Worm (Caenorhabditis elegans) whole organism, midembryonic: Measurements from ENCODE around the gene srx-82.
A peak's percentile ranks its signal among the peaks of the same experiment; 100 is the strongest.

Experiments used
- T22C8.4 ChIP-seq: fragments of 200-800 bp; sonication (Bioruptor generic); IDR thresholded peaks from 2 replicates; pipeline ENCODE4 v1.3.6; 2022; ENCODE audit warnings: missing genetic modification characterization, missing compliant biosample characterization
- cog-1 ChIP-seq: sonication (generic microtip); optimal IDR thresholded peaks from 2 replicates; lab custom pipeline; 2016; ENCODE audit warnings: missing genetic modification characterization, missing compliant biosample characterization
- flt-1 ChIP-seq: fragments of 200-800 bp; sonication (Bioruptor generic); IDR thresholded peaks from 2 replicates; pipeline ENCODE4 v1.3.6; 2022; ENCODE audit warnings: missing genetic modification characterization, missing compliant biosample characterization
- klf-2 ChIP-seq: fragments of 200-800 bp; sonication (Bioruptor generic); conservative IDR thresholded peaks from 2 replicates; pipeline ENCODE4 v1.3.6; 2022; ENCODE audit warnings: missing genetic modification reagents, missing genetic modification characterization, missing compliant biosample characterization
- med-1 ChIP-seq: sonication (generic microtip); optimal IDR thresholded peaks from 2 replicates; lab custom pipeline; 2017; ENCODE audit warnings: missing genetic modification characterization, mild to moderate bottlenecking, missing compliant biosample characterization, antibody characterized with exemption, missing genetic modification reagents; ENCODE audit not compliant: insufficient read depth
- ref-1 ChIP-seq: fragments of 200-800 bp; sonication (Bioruptor generic); conservative IDR thresholded peaks from 2 replicates; pipeline ENCODE4 v1.3.6; 2022; ENCODE audit warnings: missing genetic modification reagents, missing genetic modification characterization, missing compliant biosample characterization
- tab-1 ChIP-seq: fragments of 200-800 bp; sonication (Bioruptor generic); IDR thresholded peaks from 2 replicates; pipeline ENCODE4 v1.3.6; 2022; ENCODE audit warnings: missing genetic modification characterization, missing compliant biosample characterization
- ztf-23 ChIP-seq: fragments of 200-800 bp; sonication (Bioruptor generic); IDR thresholded peaks from 2 replicates; pipeline ENCODE4 v1.3.6; 2022; ENCODE audit warnings: missing genetic modification reagents, missing genetic modification characterization, missing compliant biosample characterization
- ztf-29 ChIP-seq: fragments of 200-800 bp; sonication (Bioruptor generic); IDR thresholded peaks from 2 replicates; pipeline ENCODE4 v1.3.6; 2022; ENCODE audit warnings: missing genetic modification reagents, missing genetic modification characterization, missing compliant biosample characterization

srx-82 gene

ce11 chrV:11589433-11589832 lies at the start of gene srx-82:
Gene srx-82, plus strand, starts transcription at chrV:11589733.
- TF ChIP-seq ztf-23 (GFP tag; lab: Robert Waterston, UW) (no peak), klf-2 (no peak), cog-1 (tag; lab: Kevin White, UChicago) (no peak), ref-1 (GFP tag; lab: Robert Waterston, UW) (no peak), med-1 (GFP tag; lab: Kevin White, UChicago) (no peak), tab-1 (no peak), ztf-29 (GFP tag; lab: Robert Waterston, UW) (no peak), T22C8.4 (no peak), flt-1 (GFP tag; lab: Robert Waterston, UW) (no peak)

ce11 chrV:11541284-11541683 lies 48.2 kb upstream of the srx-82 start:
- no peak for TF ChIP-seq klf-2
- TF ChIP-seq flt-1 (GFP tag; lab: Robert Waterston, UW) = peak; percentile 33; the same call in 1 of the 2 replicates
- TF ChIP-seq ztf-23 (GFP tag; lab: Robert Waterston, UW) = 0 out of 2 replicates have a peak, but pooled peaks have one; percentile 29
- TF ChIP-seq ztf-29 (GFP tag; lab: Robert Waterston, UW) = no peak

ce11 chrV:11543564-11543963 lies 46.0 kb upstream of the srx-82 start, which contains the start of gene F38B7.2:
Gene F38B7.2, plus strand, starts transcription at chrV:11543963.
- no peak for TF ChIP-seq med-1 (GFP tag; lab: Kevin White, UChicago)
- TF ChIP-seq ztf-23 (GFP tag; lab: Robert Waterston, UW) = no peak
- TF ChIP-seq ref-1 (GFP tag; lab: Robert Waterston, UW) = no peak
- no peak for TF ChIP-seq T22C8.4
- TF ChIP-seq tab-1 = no peak
- no peak for TF ChIP-seq ztf-29 (GFP tag; lab: Robert Waterston, UW)
- no peak for TF ChIP-seq flt-1 (GFP tag; lab: Robert Waterston, UW)
- no peak for TF ChIP-seq cog-1 (tag; lab: Kevin White, UChicago)
- no peak for TF ChIP-seq klf-2

ce11 chrV:11545227-11545626 lies 44.3 kb upstream of the srx-82 start, which contains the start of gene F38B7.10:
Gene F38B7.10, plus strand, starts transcription at chrV:11545527.
- no peak for TF ChIP-seq klf-2
- no peak for TF ChIP-seq T22C8.4
- no peak for TF ChIP-seq ztf-29 (GFP tag; lab: Robert Waterston, UW)
- no peak for TF ChIP-seq ref-1 (GFP tag; lab: Robert Waterston, UW)
- TF ChIP-seq cog-1 (tag; lab: Kevin White, UChicago) = no peak
- TF ChIP-seq tab-1 = no peak
- TF ChIP-seq ztf-23 (GFP tag; lab: Robert Waterston, UW) = no peak
- no peak for TF ChIP-seq flt-1 (GFP tag; lab: Robert Waterston, UW)
- no peak for TF ChIP-seq med-1 (GFP tag; lab: Kevin White, UChicago)

ce11 chrV:11546795-11547194 lies 42.7 kb upstream of the srx-82 start, which contains the start of gene F38B7.11:
Gene F38B7.11, plus strand, starts transcription at chrV:11547095.
- no peak for TF ChIP-seq klf-2
- TF ChIP-seq tab-1 = no peak
- no peak for TF ChIP-seq ztf-29 (GFP tag; lab: Robert Waterston, UW)
- no peak for TF ChIP-seq ztf-23 (GFP tag; lab: Robert Waterston, UW)
- no peak for TF ChIP-seq med-1 (GFP tag; lab: Kevin White, UChicago)

- TF ChIP-seq ztf-23 (GFP tag; lab: Robert Waterston, UW) = no peak
- no peak for TF ChIP-seq klf-2
- TF ChIP-seq T22C8.4 = no peak
- no peak for TF ChIP-seq ref-1 (GFP tag; lab: Robert Waterston, UW)
- TF ChIP-seq cog-1 (tag; lab: Kevin White, UChicago) = no peak
- TF ChIP-seq flt-1 (GFP tag; lab: Robert Waterston, UW) = no peak
- no peak for TF ChIP-seq med-1 (GFP tag; lab: Kevin White, UChicago)
- no peak for TF ChIP-seq ztf-29 (GFP tag; lab: Robert Waterston, UW)
- no peak for TF ChIP-seq tab-1
Observed at ce11 chrV:11548914-11549406, 40.6 kb upstream of the srx-82 start, which contains the start of the genes F38B7.17 and F38B7.3. Gene F38B7.17, minus strand, starts transcription at chrV:11548964. Gene F38B7.3, plus strand, starts transcription at chrV:11549107.

- TF ChIP-seq T22C8.4 (no peak), flt-1 (GFP tag; lab: Robert Waterston, UW) (no peak), klf-2 (no peak), med-1 (GFP tag; lab: Kevin White, UChicago) (no peak), tab-1 (no peak), cog-1 (tag; lab: Kevin White, UChicago) (no peak), ref-1 (GFP tag; lab: Robert Waterston, UW) (no peak), ztf-23 (GFP tag; lab: Robert Waterston, UW) (no peak), ztf-29 (GFP tag; lab: Robert Waterston, UW) (no peak)
Observed at ce11 chrV:11552379-11552778, 37.2 kb upstream of the srx-82 start, which contains the start of gene srx-85. Gene srx-85, plus strand, starts transcription at chrV:11552679.

- TF ChIP-seq ztf-23 (GFP tag; lab: Robert Waterston, UW) = no peak
- no peak for TF ChIP-seq cog-1 (tag; lab: Kevin White, UChicago)
Observed at ce11 chrV:11554260-11554659, 35.3 kb upstream of the srx-82 start, which contains the start of gene duo-1. Gene duo-1, plus strand, starts transcription at chrV:11554630.

ce11 chrV:11562643-11563042 lies 26.9 kb upstream of the srx-82 start, which contains the start of gene srx-86:
Gene srx-86, plus strand, starts transcription at chrV:11562943.
- TF ChIP-seq ztf-23 (GFP tag; lab: Robert Waterston, UW) (no peak), tab-1 (no peak), klf-2 (no peak), cog-1 (tag; lab: Kevin White, UChicago) (no peak), T22C8.4 (no peak), flt-1 (GFP tag; lab: Robert Waterston, UW) (no peak), med-1 (GFP tag; lab: Kevin White, UChicago) (no peak), ztf-29 (GFP tag; lab: Robert Waterston, UW) (no peak), ref-1 (GFP tag; lab: Robert Waterston, UW) (no peak)

ce11 chrV:11564573-11564972 lies 25.0 kb upstream of the srx-82 start, which contains the start of gene srx-87:
Gene srx-87, plus strand, starts transcription at chrV:11564873.
- TF ChIP-seq tab-1 (no peak), klf-2 (no peak), med-1 (GFP tag; lab: Kevin White, UChicago) (no peak), T22C8.4 (no peak), ztf-29 (GFP tag; lab: Robert Waterston, UW) (no peak), ref-1 (GFP tag; lab: Robert Waterston, UW) (no peak), cog-1 (tag; lab: Kevin White, UChicago) (no peak), flt-1 (GFP tag; lab: Robert Waterston, UW) (no peak), ztf-23 (GFP tag; lab: Robert Waterston, UW) (no peak)
